Worm (Caenorhabditis elegans) whole organism, L2 larva: ENCODE measurements around the gene wht-5.
A peak's percentile ranks its signal among the peaks of the same experiment; 100 is the strongest.

Experiments used
- C34F6.9 ChIP-seq: fragments of 150-350 bp; optimal IDR thresholded peaks from 2 replicates; lab custom pipeline; 2014; ENCODE audit warnings: missing biosample characterization, missing genetic modification characterization
- F13H6.1 ChIP-seq: sonication (generic microtip); optimal IDR thresholded peaks from 2 replicates; lab custom pipeline; 2016; ENCODE audit warnings: missing genetic modification characterization, missing compliant biosample characterization
- R02D3.7 ChIP-seq: fragments of 150-350 bp; optimal IDR thresholded peaks from 2 replicates; lab custom pipeline; 2014; ENCODE audit warnings: missing biosample characterization, missing genetic modification characterization
- Y55F3AM.14 ChIP-seq: fragments of 200-800 bp; sonication (Bioruptor generic); optimal IDR thresholded peaks from 2 replicates; lab custom pipeline; 2018; ENCODE audit warnings: mild to moderate bottlenecking, missing genetic modification characterization, missing compliant biosample characterization
- ZK546.5 ChIP-seq: sonication (generic microtip); optimal IDR thresholded peaks from 2 replicates; lab custom pipeline; 2017; ENCODE audit warnings: missing biosample characterization, missing genetic modification characterization
- aly-2 ChIP-seq: fragments of 150-350 bp; optimal IDR thresholded peaks from 2 replicates; lab custom pipeline; 2014; ENCODE audit warnings: missing biosample characterization, missing genetic modification characterization
- ama-1 ChIP-seq: fragments of 150-350 bp; optimal IDR thresholded peaks from 2 replicates; lab custom pipeline; 2018; ENCODE audit warnings: inconsistent platforms
- blmp-1 ChIP-seq: sonication (generic microtip); optimal IDR thresholded peaks from 2 replicates; lab custom pipeline; 2017; ENCODE audit warnings: missing genetic modification characterization, mild to moderate bottlenecking, missing compliant biosample characterization, antibody characterized with exemption, moderate library complexity; ENCODE audit not compliant: insufficient read depth
- ceh-82 ChIP-seq: fragments of 150-350 bp; optimal IDR thresholded peaks from 2 replicates; lab custom pipeline; 2014; ENCODE audit warnings: missing biosample characterization, missing genetic modification characterization
- crh-2 ChIP-seq: sonication (generic microtip); optimal IDR thresholded peaks from 2 replicates; lab custom pipeline; 2017; ENCODE audit warnings: missing biosample characterization, missing genetic modification characterization
- dmd-4 ChIP-seq: sonication (generic microtip); optimal IDR thresholded peaks from 2 replicates; lab custom pipeline; 2017; ENCODE audit warnings: missing biosample characterization, missing genetic modification characterization
- egl-27 ChIP-seq: sonication (generic microtip); optimal IDR thresholded peaks from 3 replicates; lab custom pipeline; 2017; ENCODE audit warnings: missing biosample characterization, missing genetic modification reagents, missing genetic modification characterization
- elt-1 ChIP-seq: fragments of 150-350 bp; optimal IDR thresholded peaks from 2 replicates; lab custom pipeline; 2014; ENCODE audit warnings: missing biosample characterization, missing genetic modification characterization
- fos-1 ChIP-seq: fragments of 150-350 bp; optimal IDR thresholded peaks from 2 replicates; lab custom pipeline; 2014; ENCODE audit warnings: missing biosample characterization, missing genetic modification characterization
- gmeb-1 ChIP-seq: fragments of 150-350 bp; optimal IDR thresholded peaks from 2 replicates; lab custom pipeline; 2014; ENCODE audit warnings: missing biosample characterization, missing genetic modification characterization
- lin-11 ChIP-seq: fragments of 150-350 bp; sonication (generic microtip); optimal IDR thresholded peaks from 2 replicates; lab custom pipeline; 2014; ENCODE audit warnings: missing biosample characterization, missing genetic modification characterization, inconsistent platforms, mixed read lengths
- lsy-2 ChIP-seq, 2 experiments: fragments of 150-350 bp in 1 of 2; sonication (generic microtip) in 1 of 2; optimal IDR thresholded peaks; 2 replicates each; lab custom pipeline; 2014 to 2017; ENCODE audit warnings: missing biosample characterization in 2 of 2, missing genetic modification characterization in 2 of 2
- mab-5 ChIP-seq: fragments of 150-350 bp; optimal IDR thresholded peaks from 2 replicates; lab custom pipeline; 2014; ENCODE audit warnings: missing biosample characterization, missing genetic modification characterization
- mbf-1 ChIP-seq: sonication (generic microtip); optimal IDR thresholded peaks from 2 replicates; lab custom pipeline; 2017; ENCODE audit warnings: missing biosample characterization, missing genetic modification characterization
- mdl-1 ChIP-seq, 2 experiments: fragments of 150-350 bp in 1 of 2; sonication (generic microtip) in 1 of 2; optimal IDR thresholded peaks; 2 replicates each; lab custom pipeline; 2017; ENCODE audit warnings: missing biosample characterization in 2 of 2, missing genetic modification characterization in 2 of 2
- nhr-10 ChIP-seq: sonication (generic microtip); optimal IDR thresholded peaks from 2 replicates; lab custom pipeline; 2017; ENCODE audit warnings: missing biosample characterization, missing genetic modification characterization
- nhr-11 ChIP-seq: fragments of 150-350 bp; optimal IDR thresholded peaks from 2 replicates; lab custom pipeline; 2014; ENCODE audit warnings: missing biosample characterization, missing genetic modification characterization
- nhr-129 ChIP-seq: fragments of 150-350 bp; optimal IDR thresholded peaks from 2 replicates; lab custom pipeline; 2014; ENCODE audit warnings: missing biosample characterization, missing genetic modification characterization
- nhr-21 ChIP-seq: fragments of 150-350 bp; optimal IDR thresholded peaks from 2 replicates; lab custom pipeline; 2014; ENCODE audit warnings: missing biosample characterization, missing genetic modification characterization
- nhr-23 ChIP-seq: fragments of 150-350 bp; optimal IDR thresholded peaks from 2 replicates; lab custom pipeline; 2014; ENCODE audit warnings: missing biosample characterization, missing genetic modification reagents, missing genetic modification characterization
- nhr-237 ChIP-seq: fragments of 150-350 bp; optimal IDR thresholded peaks from 2 replicates; lab custom pipeline; 2014; ENCODE audit warnings: missing biosample characterization, missing genetic modification characterization
- nhr-25 ChIP-seq: fragments of 150-350 bp; sonication (generic microtip); optimal IDR thresholded peaks from 3 replicates; lab custom pipeline; 2014; ENCODE audit warnings: missing biosample characterization, missing genetic modification characterization
- nhr-6 ChIP-seq: fragments of 150-350 bp; optimal IDR thresholded peaks from 2 replicates; lab custom pipeline; 2014; ENCODE audit warnings: missing biosample characterization, missing genetic modification characterization
- skn-1 ChIP-seq: sonication (generic microtip); optimal IDR thresholded peaks from 2 replicates; lab custom pipeline; 2017; ENCODE audit warnings: missing biosample characterization, missing genetic modification characterization
- sma-3 ChIP-seq: sonication (generic microtip); optimal IDR thresholded peaks from 2 replicates; lab custom pipeline; 2016; ENCODE audit warnings: missing genetic modification reagents, missing genetic modification characterization, missing compliant biosample characterization
- sma-9 ChIP-seq, 2 experiments: fragments of 150-350 bp in 1 of 2; sonication (generic microtip) in 1 of 2; optimal IDR thresholded peaks; 2 replicates each; lab custom pipeline; 2014 to 2016; ENCODE audit warnings: missing genetic modification characterization in 2 of 2, mild to moderate bottlenecking in 1 of 2, missing biosample characterization in 1 of 2, missing compliant biosample characterization in 1 of 2, missing genetic modification reagents in 1 of 2, moderate library complexity in 1 of 2
- snpc-4 ChIP-seq: fragments of 150-350 bp; optimal IDR thresholded peaks from 2 replicates; lab custom pipeline; 2014; ENCODE audit warnings: missing biosample characterization, missing genetic modification characterization
- unc-39 ChIP-seq: fragments of 150-350 bp; optimal IDR thresholded peaks from 2 replicates; lab custom pipeline; 2014; ENCODE audit warnings: missing biosample characterization, missing genetic modification characterization
- unc-55 ChIP-seq: fragments of 150-350 bp; sonication (generic microtip); optimal IDR thresholded peaks from 3 replicates; lab custom pipeline; 2014; ENCODE audit warnings: missing biosample characterization, missing genetic modification reagents, missing genetic modification characterization
- unc-62 ChIP-seq: fragments of 150-350 bp; optimal IDR thresholded peaks from 2 replicates; lab custom pipeline; 2014; ENCODE audit warnings: missing biosample characterization, missing genetic modification reagents, missing genetic modification characterization
- zag-1 ChIP-seq: fragments of 150-350 bp; optimal IDR thresholded peaks from 2 replicates; lab custom pipeline; 2014; ENCODE audit warnings: missing biosample characterization, missing genetic modification characterization
- ztf-1 ChIP-seq: fragments of 200-800 bp; sonication (Bioruptor generic); conservative IDR thresholded peaks from 2 replicates; pipeline ENCODE4 v1.3.6; 2022; ENCODE audit warnings: missing genetic modification characterization, missing compliant biosample characterization
- ztf-11 ChIP-seq: sonication (generic microtip); optimal IDR thresholded peaks from 2 replicates; lab custom pipeline; 2017; ENCODE audit warnings: missing biosample characterization, missing genetic modification characterization
- ztf-4 ChIP-seq: fragments of 150-350 bp; optimal IDR thresholded peaks from 2 replicates; lab custom pipeline; 2014; ENCODE audit warnings: missing biosample characterization, missing genetic modification characterization

Gene wht-5

DNA sequence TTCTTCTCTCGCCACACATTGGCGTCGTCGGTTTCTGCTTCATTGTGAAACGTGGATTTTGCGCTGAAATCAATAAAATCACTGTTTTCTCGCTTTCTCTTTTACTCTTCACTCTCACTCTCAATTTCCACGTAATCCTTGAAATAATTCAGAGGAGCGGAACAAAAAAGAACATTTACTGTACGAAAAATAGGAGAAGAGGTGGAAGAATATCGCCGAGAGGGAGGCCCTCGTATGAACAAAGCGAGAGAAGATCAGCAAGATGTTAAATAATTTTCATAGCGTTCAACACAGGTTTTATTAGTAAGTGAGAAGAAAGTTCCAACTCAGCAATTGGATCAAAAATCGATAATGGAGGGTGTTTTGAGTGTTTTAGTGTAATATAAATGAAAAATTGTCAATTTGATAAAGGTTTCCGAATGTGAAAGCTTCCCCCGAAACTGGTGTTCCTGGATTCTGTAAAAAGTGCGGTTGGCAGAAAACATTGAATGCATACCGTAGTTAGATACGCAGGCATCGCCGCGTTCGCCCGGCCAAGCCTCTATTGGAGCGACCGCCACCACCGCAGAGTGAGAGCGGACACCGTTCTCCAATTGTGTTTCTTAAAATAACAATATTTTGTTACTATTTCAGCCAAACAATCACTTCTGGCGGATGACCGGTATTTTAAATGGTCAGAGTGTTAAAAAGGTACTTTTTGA is 24.2 kb downstream of the wht-5 start, which contains the start of the genes ccr-4 and ZC518.8:
Gene ccr-4, plus strand, starts transcription at position 151 of the 701 bp plus-strand sequence.
Gene ZC518.8, minus strand, starts transcription at position 517 of the 701 bp plus-strand sequence.
- TF ChIP-seq F13H6.1, result no peak
- TF ChIP-seq R02D3.7 (tag; lab: Kevin White, UChicago), result no peak
- TF ChIP-seq zag-1 (tag; lab: Kevin White, UChicago), result no peak
- TF ChIP-seq ZK546.5 (tag; lab: Kevin White, UChicago), result no peak
- TF ChIP-seq lsy-2 (tag; optimal IDR thresholded peaks at IDR 0.05; lab: Kevin White, UChicago), result peak in 1 of 2 experiments; percentile 88
- no peak for TF ChIP-seq ztf-1 (GFP tag; lab: Robert Waterston, UW)
- no peak for TF ChIP-seq nhr-6 (tag; lab: Kevin White, UChicago)
- no peak for TF ChIP-seq mdl-1 (tag; optimal IDR thresholded peaks at IDR 0.05; lab: Kevin White, UChicago)
- TF ChIP-seq nhr-129 (tag; lab: Kevin White, UChicago), result peak; percentile 32
- no peak for TF ChIP-seq nhr-10 (tag; lab: Kevin White, UChicago)
- no peak for TF ChIP-seq elt-1
- TF ChIP-seq egl-27, result no peak

ce11 chrIV:12364964-12365363 is 27.6 kb downstream of the wht-5 start:
- TF ChIP-seq unc-55 (GFP tag; lab: Kevin White, UChicago), result peak; percentile 37
- peak; percentile 21 for TF ChIP-seq C34F6.9
- peak; percentile 25 for TF ChIP-seq F13H6.1
- TF ChIP-seq Y55F3AM.14, result peak; percentile 24
- peak in 1 of 2 experiments; percentile 27 for TF ChIP-seq lsy-2 (tag; optimal IDR thresholded peaks at IDR 0.05; lab: Kevin White, UChicago)
- peak; percentile 2 for TF ChIP-seq sma-9 (GFP tag; optimal IDR thresholded peaks at IDR 0.05; lab: Kevin White, UChicago)
- TF ChIP-seq sma-9 (tag; optimal IDR thresholded peaks at IDR 0.05; lab: Kevin White, UChicago), result no peak
- TF ChIP-seq unc-39 (tag; lab: Kevin White, UChicago), result no peak
- no peak for TF ChIP-seq ama-1 (lab: Kevin White, UChicago)
- no peak for TF ChIP-seq skn-1 (tag; lab: Kevin White, UChicago)
- TF ChIP-seq, all 48 proteins: peak for 6

ce11 chrIV:12366571-12366970 is 29.2 kb downstream of the wht-5 start:
- TF ChIP-seq nhr-25 (tag; lab: Kevin White, UChicago) (peak; percentile 25), ztf-4 (tag; lab: Kevin White, UChicago) (no peak), ztf-11 (tag; lab: Kevin White, UChicago) (no peak)

- no peak for TF ChIP-seq crh-2 (tag; lab: Kevin White, UChicago)
- no peak for TF ChIP-seq mbf-1 (tag; lab: Kevin White, UChicago)
- TF ChIP-seq snpc-4 (tag; lab: Kevin White, UChicago), result no peak
- TF ChIP-seq nhr-237, result no peak
- no peak for TF ChIP-seq aly-2 (tag; lab: Kevin White, UChicago)
- no peak for TF ChIP-seq dmd-4
- no peak for TF ChIP-seq nhr-129 (tag; lab: Kevin White, UChicago)
- TF ChIP-seq blmp-1 (tag; lab: Kevin White, UChicago), result no peak
- TF ChIP-seq egl-27, result no peak
- TF ChIP-seq ceh-82, result no peak
- no peak for TF ChIP-seq mab-5 (tag; lab: Kevin White, UChicago)
Observed at ce11 chrIV:12371340-12371739, 34.0 kb downstream of the wht-5 start.

- TF ChIP-seq crh-2 (tag; lab: Kevin White, UChicago) (peak; percentile 89), gmeb-1 (tag; lab: Kevin White, UChicago) (peak; percentile 99), nhr-11 (tag; lab: Kevin White, UChicago) (no peak), nhr-21 (tag; lab: Kevin White, UChicago) (peak; percentile 80), nhr-23 (no peak), ztf-1 (GFP tag; lab: Robert Waterston, UW) (no peak), fos-1 (tag; lab: Kevin White, UChicago) (peak; percentile 55), egl-27 (no peak), Y55F3AM.14 (no peak), skn-1 (tag; lab: Kevin White, UChicago) (no peak), aly-2 (tag; lab: Kevin White, UChicago) (no peak), unc-55 (GFP tag; lab: Kevin White, UChicago) (peak; percentile 97), F13H6.1 (peak; percentile 76), ztf-11 (tag; lab: Kevin White, UChicago) (no peak), nhr-25 (tag; lab: Kevin White, UChicago) (peak; percentile 89), nhr-237 (no peak), ama-1 (lab: Kevin White, UChicago) (no peak), blmp-1 (tag; lab: Kevin White, UChicago) (no peak), mbf-1 (tag; lab: Kevin White, UChicago) (no peak), mdl-1 (tag; optimal IDR thresholded peaks at IDR 0.05; lab: Kevin White, UChicago) (no peak), lin-11 (peak; percentile 55), nhr-129 (tag; lab: Kevin White, UChicago) (peak; percentile 96), nhr-6 (tag; lab: Kevin White, UChicago) (peak; percentile 68), sma-3 (GFP tag; lab: Kevin White, UChicago) (peak; percentile 83), mab-5 (tag; lab: Kevin White, UChicago) (peak; percentile 88), sma-9 (GFP tag; optimal IDR thresholded peaks at IDR 0.05; lab: Kevin White, UChicago) (peak; percentile 79), sma-9 (tag; optimal IDR thresholded peaks at IDR 0.05; lab: Kevin White, UChicago) (no peak), R02D3.7 (tag; lab: Kevin White, UChicago) (peak; percentile 52), ceh-82 (peak; percentile 74), zag-1 (tag; lab: Kevin White, UChicago) (no peak), C34F6.9 (peak; percentile 87), lsy-2 (tag; optimal IDR thresholded peaks at IDR 0.05; lab: Kevin White, UChicago) (peak; percentile 99 to 100), unc-62 (GFP tag; lab: Kevin White, UChicago) (no peak)
Observed at ce11 chrIV:12371879-12372278, 34.5 kb downstream of the wht-5 start, which contains the start of gene wdr-46. Gene wdr-46, plus strand, starts transcription at chrIV:12372253.
